Fruit fly (Drosophila melanogaster) whole organism, embryonic: ENCODE results near the gene CG15353.

ENCODE experiments used
- Adf1 ChIP-seq: fragments of 200-800 bp; sonication (Bioruptor generic); IDR thresholded peaks from 2 replicates; pipeline ENCODE4 v1.3.6; 2022; ENCODE audit warnings: missing biosample characterization, missing genetic modification characterization
- CG13287 ChIP-seq: fragments of 200-800 bp; sonication (Bioruptor generic); IDR thresholded peaks from 2 replicates; pipeline ENCODE4 v1.3.6; 2022; ENCODE audit warnings: missing biosample characterization, missing genetic modification characterization; ENCODE audit not compliant: partially characterized antibody
- CG16863 ChIP-seq: fragments of 200-800 bp; sonication (Bioruptor generic); optimal IDR thresholded peaks from 3 replicates; lab custom pipeline; 2016; ENCODE audit warnings: missing biosample characterization, missing genetic modification characterization
- CG17186 ChIP-seq: fragments of 200-800 bp; sonication (Bioruptor generic); optimal IDR thresholded peaks from 3 replicates; lab custom pipeline; 2017; ENCODE audit warnings: missing biosample characterization, missing genetic modification reagents, missing genetic modification characterization
- CG1832 ChIP-seq: fragments of 200-800 bp; sonication (Bioruptor generic); optimal IDR thresholded peaks from 2 replicates; lab custom pipeline; 2017; ENCODE audit warnings: missing biosample characterization, mild to moderate bottlenecking, missing genetic modification characterization, inconsistent platforms
- CG2889 ChIP-seq: fragments of 200-800 bp; sonication (Bioruptor generic); IDR thresholded peaks from 3 replicates; pipeline ENCODE4 v1.3.6; 2022; ENCODE audit warnings: missing biosample characterization, missing genetic modification characterization
- CG30431 ChIP-seq: fragments of 200-800 bp; sonication (Bioruptor generic); optimal IDR thresholded peaks from 2 replicates; lab custom pipeline; 2017; ENCODE audit warnings: missing biosample characterization, missing genetic modification characterization
- CG32532 ChIP-seq: fragments of 200-800 bp; sonication (Bioruptor generic); IDR thresholded peaks from 2 replicates; pipeline ENCODE4 v1.3.6; 2022; ENCODE audit warnings: missing biosample characterization, missing genetic modification characterization
- CG3847 ChIP-seq: fragments of 200-800 bp; sonication (Bioruptor generic); IDR thresholded peaks from 2 replicates; pipeline ENCODE4 v1.3.6; 2022; ENCODE audit warnings: missing biosample characterization, missing genetic modification characterization
- CG4360 ChIP-seq: fragments of 200-800 bp; sonication (Bioruptor generic); IDR thresholded peaks from 2 replicates; pipeline ENCODE4 v1.3.6; 2022; ENCODE audit warnings: missing biosample characterization, missing genetic modification characterization
- CG6654 ChIP-seq: fragments of 200-800 bp; sonication (Bioruptor generic); optimal IDR thresholded peaks from 2 replicates; lab custom pipeline; 2017; ENCODE audit warnings: missing biosample characterization, mild to moderate bottlenecking, missing genetic modification characterization
- CG6689 ChIP-seq: fragments of 200-800 bp; sonication (Bioruptor generic); IDR thresholded peaks from 2 replicates; pipeline ENCODE4 v1.3.6; 2022; ENCODE audit warnings: missing biosample characterization, missing genetic modification characterization
- CG6791 ChIP-seq: fragments of 200-800 bp; sonication (Bioruptor generic); IDR thresholded peaks from 3 replicates; pipeline ENCODE4 v1.3.6; 2022; ENCODE audit warnings: missing biosample characterization, missing genetic modification characterization; ENCODE audit not compliant: partially characterized antibody
- CG8924 ChIP-seq: fragments of 200-800 bp; optimal IDR thresholded peaks from 3 replicates; lab custom pipeline; 2019; ENCODE audit warnings: missing biosample characterization, mild to moderate bottlenecking, missing genetic modification characterization, moderate library complexity
- CG9609 ChIP-seq: fragments of 200-800 bp; sonication (Bioruptor generic); optimal IDR thresholded peaks from 3 replicates; lab custom pipeline; 2016; ENCODE audit warnings: missing biosample characterization, missing genetic modification characterization
- CoRest ChIP-seq: fragments of 200-800 bp; sonication (Bioruptor generic); optimal IDR thresholded peaks from 3 replicates; lab custom pipeline; 2018; ENCODE audit warnings: missing biosample characterization, mild to moderate bottlenecking, missing genetic modification characterization, moderate library complexity
- Doc2 ChIP-seq: fragments of 200-800 bp; sonication (Bioruptor generic); IDR thresholded peaks from 2 replicates; pipeline ENCODE4 v1.3.6; 2022; ENCODE audit warnings: missing biosample characterization, missing genetic modification characterization
- HLH3B ChIP-seq: fragments of 200-800 bp; sonication (Bioruptor generic); IDR thresholded peaks from 2 replicates; pipeline ENCODE4 v1.3.6; 2022; ENCODE audit warnings: missing biosample characterization, missing genetic modification characterization
- HLH4C ChIP-seq: fragments of 200-800 bp; sonication (Bioruptor generic); IDR thresholded peaks from 3 replicates; pipeline ENCODE4 v1.3.6; 2022; ENCODE audit warnings: missing biosample characterization, missing genetic modification characterization; ENCODE audit not compliant: partially characterized antibody
- HLHmδ ChIP-seq: fragments of 200-800 bp; sonication (Bioruptor generic); optimal IDR thresholded peaks from 2 replicates; lab custom pipeline; 2018; ENCODE audit warnings: missing biosample characterization, mild to moderate bottlenecking, missing genetic modification characterization, moderate library complexity
- Jarid2 ChIP-seq: fragments of 200-800 bp; sonication (Bioruptor generic); optimal IDR thresholded peaks from 3 replicates; lab custom pipeline; 2017; ENCODE audit warnings: mild to moderate bottlenecking, missing biosample characterization, missing genetic modification reagents, missing genetic modification characterization
- MBD-R2 ChIP-seq: fragments of 200-800 bp; sonication (Bioruptor generic); IDR thresholded peaks from 2 replicates; pipeline ENCODE4 v1.3.6; 2022; ENCODE audit warnings: missing biosample characterization, missing genetic modification characterization
- MTF-1 ChIP-seq: fragments of 200-800 bp; sonication (Bioruptor generic); optimal IDR thresholded peaks from 2 replicates; lab custom pipeline; 2018; ENCODE audit warnings: missing biosample characterization, mild to moderate bottlenecking, missing genetic modification characterization, borderline replicate concordance
- Nf-YA ChIP-seq: fragments of 200-800 bp; sonication (Bioruptor generic); IDR thresholded peaks from 2 replicates; pipeline ENCODE4 v1.3.6; 2022; ENCODE audit warnings: missing biosample characterization, missing genetic modification characterization
- Nf-YC ChIP-seq: fragments of 200-800 bp; optimal IDR thresholded peaks from 3 replicates; lab custom pipeline; 2019; ENCODE audit warnings: missing biosample characterization, mild to moderate bottlenecking, missing genetic modification characterization, moderate library complexity
- Opbp ChIP-seq: fragments of 200-800 bp; sonication (Bioruptor generic); IDR thresholded peaks from 3 replicates; pipeline ENCODE4 v1.3.6; 2022; ENCODE audit warnings: missing biosample characterization, missing genetic modification characterization; ENCODE audit not compliant: partially characterized antibody
- Trl ChIP-seq, 3 experiments: fragments of >200 bp in 2 of 3; fragments of 200-800 bp in 1 of 3; sonication (Bioruptor generic) in 1 of 3; optimal IDR thresholded peaks; 2 replicates in 1 of 3; 3 replicates in 2 of 3; lab custom pipeline; 2016 to 2017; ENCODE audit warnings: missing biosample characterization in 1 of 3, missing genetic modification characterization in 1 of 3
- Vsx1 ChIP-seq: fragments of 200-800 bp; sonication (Bioruptor generic); optimal IDR thresholded peaks from 2 replicates; lab custom pipeline; 2017; ENCODE audit warnings: missing biosample characterization, mild to moderate bottlenecking, missing genetic modification characterization, missing genetic modification reagents
- aop ChIP-seq: fragments of 200-800 bp; sonication (Bioruptor generic); IDR thresholded peaks from 2 replicates; pipeline ENCODE4 v1.3.6; 2022; ENCODE audit warnings: missing biosample characterization, missing genetic modification characterization
- cg ChIP-seq: fragments of 200-800 bp; sonication (Bioruptor generic); optimal IDR thresholded peaks from 3 replicates; lab custom pipeline; 2019; ENCODE audit warnings: missing biosample characterization, mild to moderate bottlenecking, missing genetic modification characterization, moderate library complexity
- chinmo ChIP-seq: fragments of 200-800 bp; sonication (Bioruptor generic); IDR thresholded peaks from 4 replicates; pipeline ENCODE4 v1.3.6; 2022; ENCODE audit warnings: missing biosample characterization, missing genetic modification characterization; ENCODE audit not compliant: partially characterized antibody
- ewg ChIP-seq: fragments of 200-800 bp; sonication (Bioruptor generic); optimal IDR thresholded peaks from 3 replicates; lab custom pipeline; 2017; ENCODE audit warnings: mild to moderate bottlenecking, missing biosample characterization, missing genetic modification reagents, missing genetic modification characterization
- gsb-n ChIP-seq: fragments of 200-800 bp; sonication (Bioruptor generic); optimal IDR thresholded peaks from 3 replicates; lab custom pipeline; 2018; ENCODE audit warnings: missing biosample characterization, mild to moderate bottlenecking, missing genetic modification characterization
- insv ChIP-seq, 2 experiments: fragments of 200-800 bp; sonication (Bioruptor generic); optimal IDR thresholded peaks; 3 replicates each; lab custom pipeline; 2016 to 2018; ENCODE audit warnings: missing biosample characterization in 2 of 2, missing genetic modification characterization in 2 of 2
- knrl ChIP-seq: fragments of 200-800 bp; sonication (Bioruptor generic); IDR thresholded peaks from 3 replicates; pipeline ENCODE4 v1.3.6; 2022; ENCODE audit warnings: missing biosample characterization, missing genetic modification characterization; ENCODE audit not compliant: partially characterized antibody
- oc ChIP-seq: fragments of 200-800 bp; sonication (Bioruptor generic); optimal IDR thresholded peaks from 2 replicates; lab custom pipeline; 2018; ENCODE audit warnings: missing biosample characterization, mild to moderate bottlenecking, missing genetic modification characterization, moderate library complexity
- otp ChIP-seq: fragments of 200-800 bp; sonication (Bioruptor generic); IDR thresholded peaks from 3 replicates; pipeline ENCODE4, ENCODE4 v1.3.6; 2022; ENCODE audit warnings: missing biosample characterization, missing genetic modification characterization
- phol ChIP-seq: fragments of 200-800 bp; sonication (Bioruptor generic); optimal IDR thresholded peaks from 3 replicates; lab custom pipeline; 2018; ENCODE audit warnings: missing biosample characterization, mild to moderate bottlenecking, missing genetic modification characterization, moderate library complexity
- sna ChIP-seq: fragments of 200-800 bp; sonication (Bioruptor generic); IDR thresholded peaks from 2 replicates; pipeline ENCODE4 v1.3.6; 2022; ENCODE audit warnings: missing biosample characterization, missing genetic modification characterization; ENCODE audit not compliant: partially characterized antibody
- sr ChIP-seq: fragments of 200-800 bp; sonication (Bioruptor generic); IDR thresholded peaks from 3 replicates; pipeline ENCODE4 v1.3.6; 2022; ENCODE audit warnings: missing biosample characterization, missing genetic modification characterization
- tna ChIP-seq: fragments of 200-800 bp; sonication (Bioruptor generic); IDR thresholded peaks from 2 replicates; pipeline ENCODE4 v1.3.6; 2022; ENCODE audit warnings: missing biosample characterization, missing genetic modification characterization; ENCODE audit not compliant: partially characterized antibody
- twi ChIP-seq: fragments of 200-800 bp; optimal IDR thresholded peaks from 2 replicates; lab custom pipeline; 2019; ENCODE audit warnings: missing biosample characterization, mild to moderate bottlenecking, missing genetic modification characterization, moderate library complexity
- zen ChIP-seq: fragments of 200-800 bp; sonication (Bioruptor generic); optimal IDR thresholded peaks from 3 replicates; lab custom pipeline; 2018; ENCODE audit warnings: missing biosample characterization, mild to moderate bottlenecking, missing genetic modification characterization, moderate library complexity

The CG15353 gene

dm6 chr2L:1972450-1973119 is 34.4 kb downstream of the CG15353 start (continued):
- TF ChIP-seq CG13287 (GFP tag; lab: Robert Waterston, UW) (peak; percentile 38; the same call in 1 of the 2 replicates), HLHmδ (GFP tag; lab: Kevin White, UChicago) (peak; percentile 1), CG16863 (GFP tag; lab: Kevin White, UChicago) (no peak), sna (GFP tag; lab: Robert Waterston, UW) (peak; percentile 35; the same call in 1 of the 2 replicates), sr (GFP tag; lab: Robert Waterston, UW) (peak; percentile 80), MBD-R2 (peak; percentile 18; the same call in 1 of the 2 replicates), phol (tag; lab: Kevin White, UChicago) (peak; percentile 79), CoRest (peak; percentile 55), knrl (GFP tag; lab: Robert Waterston, UW) (peak; percentile 28; the same call in 1 of the 3 replicates), Nf-YA (GFP tag; lab: Robert Waterston, UW) (peak; percentile 82), HLH3B (GFP tag; lab: Robert Waterston, UW) (0 out of 2 replicates have a peak, but pooled peaks have one; percentile 11), CG17186 (GFP tag; lab: Kevin White, UChicago) (no peak), CG6689 (GFP tag; lab: Robert Waterston, UW) (no peak), Nf-YC (tag; lab: Kevin White, UChicago) (peak; percentile 99)

DNA sequence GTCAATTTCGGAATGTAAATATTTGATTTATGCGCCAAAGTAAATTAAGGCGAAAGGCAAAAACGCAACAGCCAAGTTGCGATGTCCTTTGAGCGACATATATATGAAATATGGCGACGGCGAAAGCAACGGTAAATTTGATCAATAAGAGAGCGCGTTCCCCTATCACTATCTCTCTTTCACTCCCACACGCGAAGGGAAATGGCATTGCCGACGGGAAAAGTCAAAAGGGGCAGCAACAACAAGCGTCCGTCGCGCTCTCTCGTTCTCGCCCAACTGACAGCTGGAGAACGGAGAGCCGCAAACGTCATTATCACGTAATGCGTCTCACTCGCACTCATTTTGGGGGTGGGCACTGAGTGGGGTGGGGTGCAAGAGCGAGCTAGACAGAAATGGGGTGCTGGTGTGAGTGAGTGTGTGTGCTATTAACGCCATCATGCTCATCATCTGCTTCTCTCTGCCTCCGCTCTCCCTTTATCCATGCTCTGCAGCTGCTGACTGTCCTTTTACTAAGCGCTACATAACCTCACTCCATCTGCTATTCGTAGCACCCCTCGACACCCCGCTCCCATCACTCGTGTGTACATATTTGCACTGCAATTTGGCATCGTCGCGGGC is 36.6 kb downstream of the CG15353 start, which contains the start of gene erm:
Gene erm (minus strand): TSS at position 51 of the 618 bp plus-strand sequence.
- TF ChIP-seq Jarid2 (GFP tag; lab: Kevin White, UChicago) (peak; percentile 14), twi (tag; lab: Kevin White, UChicago) (peak; percentile 56), CG1832 (GFP tag; lab: Kevin White, UChicago) (peak; percentile 98), CG6654 (GFP tag; lab: Kevin White, UChicago) (no peak), CG30431 (no peak), insv (GFP tag; optimal IDR thresholded peaks at IDR 0.05; lab: Kevin White, UChicago) (peak in 1 of 2 experiments; percentile 85), CG9609 (no peak), HLH4C (0 out of 3 replicates have a peak, but pooled peaks have one; percentile 28), sr (GFP tag; lab: Robert Waterston, UW) (peak; percentile 60; the same call in 2 of the 3 replicates), MTF-1 (GFP tag; lab: Kevin White, UChicago) (peak; percentile 74), CG3847 (GFP tag; lab: Robert Waterston, UW) (0 out of 2 replicates have a peak, but pooled peaks have one; percentile 14), zen (tag; lab: Kevin White, UChicago) (peak; percentile 57), CG8924 (tag; lab: Kevin White, UChicago) (no peak), Doc2 (GFP tag; lab: Robert Waterston, UW) (no peak), otp (GFP tag; lab: Robert Waterston, UW) (0 out of 3 replicates have a peak, but pooled peaks have one; percentile 5), gsb-n (tag; lab: Kevin White, UChicago) (peak; percentile 76), Trl (optimal IDR thresholded peaks at IDR 0.05; lab: Kevin White, UChicago) (peak; percentile 27 to 76), Trl (GFP tag; optimal IDR thresholded peaks at IDR 0.05; lab: Kevin White, UChicago) (peak; percentile 57), CG4360 (GFP tag; lab: Robert Waterston, UW) (peak; percentile 98), Adf1 (peak; percentile 91), ewg (peak; percentile 79), CG6791 (GFP tag; lab: Robert Waterston, UW) (0 out of 3 replicates have a peak, but pooled peaks have one; percentile 5), sna (GFP tag; lab: Robert Waterston, UW) (peak; percentile 49; the same call in 1 of the 2 replicates), cg (peak; percentile 92), Vsx1 (GFP tag; lab: Kevin White, UChicago) (peak; percentile 61), tna (GFP tag; lab: Robert Waterston, UW) (0 out of 2 replicates have a peak, but pooled peaks have one; percentile 33), oc (tag; lab: Kevin White, UChicago) (peak; percentile 74), aop (no peak), CoRest (peak; percentile 63), CG32532 (GFP tag; lab: Robert Waterston, UW) (peak; percentile 29; the same call in 1 of the 2 replicates), chinmo (GFP tag; lab: Robert Waterston, UW) (0 out of 4 replicates have a peak, but pooled peaks have one; percentile 59), Opbp (0 out of 3 replicates have a peak, but pooled peaks have one; percentile 38), CG2889 (GFP tag; lab: Robert Waterston, UW) (no peak)
